Worm (Caenorhabditis elegans): ENCODE results near the gene irld-30.

ce11 chrV:2343572-2343971 lies 2.4 kb upstream of the irld-30 start:
- TF ChIP-seq nhr-28 (tag; optimal IDR thresholded peaks at IDR 0.05) (no peak), mep-1 (tag; optimal IDR thresholded peaks at IDR 0.05) (no peak), elt-1 (tag; optimal IDR thresholded peaks at IDR 0.05; ENCODE audit: borderline replicate concordance, insufficient read depth) (no peak), unc-62 (GFP tag; optimal IDR thresholded peaks at IDR 0.05) (no peak), nhr-237 (tag; optimal IDR thresholded peaks at IDR 0.05) (no peak), sem-2 (GFP tag; optimal IDR thresholded peaks at IDR 0.05) (no peak)

Measured in whole organism, mixed stage, embryonic.